Worm (Caenorhabditis elegans) whole organism, young adult: ENCODE data around the gene srd-34.

Experiments
- B0261.1 ChIP-seq: sonication (generic microtip); optimal IDR thresholded peaks from 2 replicates; lab custom pipeline; 2016; ENCODE audit warnings: mild to moderate bottlenecking, missing genetic modification characterization, moderate library complexity, missing compliant biosample characterization
- F33H1.4 ChIP-seq: fragments of 200-800 bp; sonication (Bioruptor generic); IDR thresholded peaks from 2 replicates; pipeline ENCODE4 v1.3.6; 2022; ENCODE audit warnings: missing genetic modification reagents, missing genetic modification characterization, missing compliant biosample characterization
- F57A8.1 ChIP-seq: fragments of 200-800 bp; sonication (Bioruptor generic); optimal IDR thresholded peaks from 2 replicates; lab custom pipeline; 2018; ENCODE audit warnings: mild to moderate bottlenecking, missing genetic modification characterization, moderate library complexity, missing compliant biosample characterization
- F57C9.4 ChIP-seq: sonication (generic microtip); optimal IDR thresholded peaks from 2 replicates; lab custom pipeline; 2017; ENCODE audit warnings: mild to moderate bottlenecking, missing genetic modification characterization, missing compliant biosample characterization
- Y56A3A.18 ChIP-seq: fragments of 200-800 bp; sonication (Bioruptor generic); IDR thresholded peaks from 2 replicates; pipeline ENCODE4 v1.3.6; 2022; ENCODE audit warnings: missing genetic modification reagents, missing genetic modification characterization, missing compliant biosample characterization
- akir-1 ChIP-seq: fragments of 200-800 bp; sonication (Bioruptor generic); optimal IDR thresholded peaks from 2 replicates; lab custom pipeline; 2018; ENCODE audit warnings: mild to moderate bottlenecking, missing genetic modification characterization, moderate library complexity, missing compliant biosample characterization
- atf-7 ChIP-seq: sonication (generic microtip); optimal IDR thresholded peaks from 2 replicates; lab custom pipeline; 2017; ENCODE audit warnings: mild to moderate bottlenecking, missing genetic modification characterization, missing compliant biosample characterization
- cebp-2 ChIP-seq: fragments of 200-800 bp; sonication (Bioruptor generic); IDR thresholded peaks from 2 replicates; pipeline ENCODE4 v1.3.6; 2022; ENCODE audit warnings: missing genetic modification characterization, missing compliant biosample characterization
- ceh-27 ChIP-seq: fragments of 200-800 bp; sonication (Bioruptor generic); optimal IDR thresholded peaks from 2 replicates; lab custom pipeline; 2018; ENCODE audit warnings: mild to moderate bottlenecking, missing genetic modification characterization, moderate library complexity, missing compliant biosample characterization
- ceh-58 ChIP-seq: fragments of 200-800 bp; sonication (Bioruptor generic); IDR thresholded peaks from 2 replicates; pipeline ENCODE4 v1.3.6; 2022; ENCODE audit warnings: missing genetic modification characterization, missing compliant biosample characterization
- ceh-79 ChIP-seq: sonication (generic microtip); optimal IDR thresholded peaks from 2 replicates; lab custom pipeline; 2017; ENCODE audit warnings: mild to moderate bottlenecking, missing genetic modification characterization, missing compliant biosample characterization
- chd-7 ChIP-seq: sonication (generic microtip); optimal IDR thresholded peaks from 2 replicates; lab custom pipeline; 2016; ENCODE audit warnings: mild to moderate bottlenecking, missing genetic modification characterization, moderate library complexity, missing compliant biosample characterization
- dpff-1 ChIP-seq: sonication (generic microtip); optimal IDR thresholded peaks from 2 replicates; lab custom pipeline; 2017; ENCODE audit warnings: mild to moderate bottlenecking, missing genetic modification characterization, missing compliant biosample characterization
- dpl-1 ChIP-seq: fragments of 150-350 bp; optimal IDR thresholded peaks from 2 replicates; lab custom pipeline; 2014; ENCODE audit warnings: missing biosample characterization, missing genetic modification reagents, missing genetic modification characterization
- efl-1 ChIP-seq: fragments of 150-350 bp; optimal IDR thresholded peaks from 2 replicates; lab custom pipeline; 2014; ENCODE audit warnings: missing biosample characterization, missing genetic modification reagents, missing genetic modification characterization
- ets-4 ChIP-seq: fragments of 200-800 bp; sonication (Bioruptor generic); optimal IDR thresholded peaks from 2 replicates; lab custom pipeline; 2018; ENCODE audit warnings: mild to moderate bottlenecking, missing genetic modification characterization, missing compliant biosample characterization
- hmg-1.2 ChIP-seq: fragments of 200-800 bp; sonication (Bioruptor generic); IDR thresholded peaks from 2 replicates; pipeline ENCODE4 v1.3.6; 2022; ENCODE audit warnings: missing genetic modification reagents, missing genetic modification characterization, missing compliant biosample characterization
- hsf-1 ChIP-seq: fragments of 200-800 bp; sonication (Bioruptor generic); IDR thresholded peaks from 2 replicates; pipeline ENCODE4 v1.3.6; 2022; ENCODE audit warnings: missing genetic modification reagents, missing genetic modification characterization, missing compliant biosample characterization
- lin-40 ChIP-seq: sonication (generic microtip); optimal IDR thresholded peaks from 2 replicates; lab custom pipeline; 2016; ENCODE audit warnings: missing genetic modification characterization, mild to moderate bottlenecking, missing compliant biosample characterization, missing genotype, missing genetic modification reagents
- lin-54 ChIP-seq: fragments of 200-800 bp; sonication (Bioruptor generic); optimal IDR thresholded peaks from 2 replicates; lab custom pipeline; 2018; ENCODE audit warnings: mild to moderate bottlenecking, missing genetic modification characterization, missing compliant biosample characterization
- lir-1 ChIP-seq: fragments of 200-800 bp; sonication (Bioruptor generic); conservative IDR thresholded peaks from 2 replicates; pipeline ENCODE4 v1.3.6; 2022; ENCODE audit warnings: missing genetic modification reagents, missing genetic modification characterization, missing compliant biosample characterization
- madf-10 ChIP-seq: sonication (generic microtip); optimal IDR thresholded peaks from 2 replicates; lab custom pipeline; 2016; ENCODE audit warnings: mild to moderate bottlenecking, missing genetic modification characterization, missing compliant biosample characterization
- nhr-120 ChIP-seq: fragments of 200-800 bp; sonication (Bioruptor generic); IDR thresholded peaks from 2 replicates; pipeline ENCODE4 v1.3.6; 2022; ENCODE audit warnings: missing genetic modification characterization, missing compliant biosample characterization
- nhr-179 ChIP-seq: sonication (generic microtip); optimal IDR thresholded peaks from 2 replicates; lab custom pipeline; 2016; ENCODE audit warnings: mild to moderate bottlenecking, missing genetic modification characterization, missing compliant biosample characterization
- nhr-80 ChIP-seq: sonication (generic microtip); optimal IDR thresholded peaks from 2 replicates; lab custom pipeline; 2016; ENCODE audit warnings: missing genetic modification characterization, missing compliant biosample characterization
- nhr-90 ChIP-seq: sonication (generic microtip); optimal IDR thresholded peaks from 2 replicates; lab custom pipeline; 2016; ENCODE audit warnings: missing genotype, mild to moderate bottlenecking, missing genetic modification characterization, missing compliant biosample characterization
- repo-1 ChIP-seq: sonication (generic microtip); optimal IDR thresholded peaks from 2 replicates; lab custom pipeline; 2017; ENCODE audit warnings: mild to moderate bottlenecking, missing genetic modification characterization, missing compliant biosample characterization
- sea-2 ChIP-seq: fragments of 200-800 bp; sonication (Bioruptor generic); IDR thresholded peaks from 2 replicates; pipeline ENCODE4 v1.3.6; 2022; ENCODE audit warnings: missing genetic modification characterization, missing compliant biosample characterization
- snpc-1.3 ChIP-seq: sonication (generic microtip); optimal IDR thresholded peaks from 2 replicates; lab custom pipeline; 2017; ENCODE audit warnings: missing genetic modification characterization, mild to moderate bottlenecking, missing compliant biosample characterization, antibody characterized with exemption, moderate library complexity, missing genotype, missing genetic modification reagents; ENCODE audit not compliant: insufficient read depth
- unc-130 ChIP-seq: sonication (generic microtip); optimal IDR thresholded peaks from 2 replicates; lab custom pipeline; 2016; ENCODE audit warnings: missing genetic modification reagents, missing genetic modification characterization, missing compliant biosample characterization
- ztf-18 ChIP-seq: sonication (generic microtip); optimal IDR thresholded peaks from 2 replicates; lab custom pipeline; 2016; ENCODE audit warnings: missing genotype, mild to moderate bottlenecking, missing genetic modification characterization, missing compliant biosample characterization
- ztf-25 ChIP-seq: fragments of 200-800 bp; sonication (Bioruptor generic); IDR thresholded peaks from 2 replicates; pipeline ENCODE4 v1.3.6; 2022; ENCODE audit warnings: missing genetic modification reagents, missing genetic modification characterization, missing compliant biosample characterization
- ztf-26 ChIP-seq: sonication (generic microtip); optimal IDR thresholded peaks from 2 replicates; lab custom pipeline; 2017; ENCODE audit warnings: missing genetic modification characterization, missing compliant biosample characterization
- ztf-6 ChIP-seq: fragments of 200-800 bp; sonication (Bioruptor generic); IDR thresholded peaks from 2 replicates; pipeline ENCODE4 v1.3.6; 2022; ENCODE audit warnings: missing genetic modification reagents, missing genetic modification characterization, missing compliant biosample characterization

Gene srd-34

ce11 chrV:10572614-10573013 is 23.7 kb upstream of the srd-34 start, which contains the start of gene del-6:
Gene del-6, plus strand, starts transcription at chrV:10572914.
- TF ChIP-seq ztf-6 = no peak
- TF ChIP-seq nhr-90 (tag; lab: Kevin White, UChicago) = no peak
- no peak for TF ChIP-seq F33H1.4 (GFP tag; lab: Robert Waterston, UW)
- no peak for TF ChIP-seq ceh-79 (tag; lab: Kevin White, UChicago)
- no peak for TF ChIP-seq cebp-2 (GFP tag; lab: Robert Waterston, UW)
- no peak for TF ChIP-seq efl-1 (GFP tag; lab: Kevin White, UChicago)
- TF ChIP-seq nhr-120 (GFP tag; lab: Robert Waterston, UW) = no peak
- TF ChIP-seq dpff-1 (tag; lab: Kevin White, UChicago) = no peak
- TF ChIP-seq F57A8.1 (GFP tag; lab: Kevin White, UChicago) = no peak
- no peak for TF ChIP-seq ztf-26 (tag; lab: Kevin White, UChicago)
- TF ChIP-seq ceh-27 (GFP tag; lab: Kevin White, UChicago) = no peak
- TF ChIP-seq B0261.1 = no peak
- TF ChIP-seq sea-2 (GFP tag; lab: Robert Waterston, UW) = no peak
- TF ChIP-seq dpl-1 (GFP tag; lab: Kevin White, UChicago) = no peak
- TF ChIP-seq ceh-58 (GFP tag; lab: Robert Waterston, UW) = no peak

ce11 chrV:10571523-10571922 is 22.6 kb upstream of the srd-34 start:
- TF ChIP-seq dpl-1 (GFP tag; lab: Kevin White, UChicago) (no peak), F57C9.4 (tag; lab: Kevin White, UChicago) (no peak), nhr-179 (tag; lab: Kevin White, UChicago) (no peak)

DNA sequence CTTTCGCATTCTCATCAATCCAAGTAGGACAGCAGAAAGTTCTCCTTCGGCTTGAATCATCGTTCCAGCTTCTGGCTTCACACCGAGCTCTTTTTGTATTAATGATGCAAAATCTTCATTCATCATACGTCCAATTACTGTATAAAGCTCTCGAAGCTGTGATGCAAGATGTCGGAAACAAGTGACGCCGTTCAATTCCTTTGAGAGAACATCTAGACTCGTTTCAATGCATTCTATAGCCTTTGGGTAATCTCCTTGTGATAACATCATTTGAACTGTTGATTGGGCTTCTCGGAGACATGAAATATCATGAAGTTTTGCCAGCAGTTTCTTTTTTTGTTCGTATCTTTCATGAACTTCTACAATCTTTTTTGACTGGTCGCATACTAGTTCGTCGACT is 19.6 kb upstream of the srd-34 start:
- TF ChIP-seq lir-1 = no peak
- no peak for TF ChIP-seq repo-1
- TF ChIP-seq ets-4 (GFP tag; lab: Kevin White, UChicago) = no peak
- TF ChIP-seq Y56A3A.18 (GFP tag; lab: Robert Waterston, UW) = no peak
- no peak for TF ChIP-seq lin-40 (tag; lab: Kevin White, UChicago)
- no peak for TF ChIP-seq ceh-27 (GFP tag; lab: Kevin White, UChicago)
- no peak for TF ChIP-seq unc-130 (GFP tag; lab: Kevin White, UChicago)
- TF ChIP-seq hmg-1.2 (GFP tag; lab: Robert Waterston, UW) = no peak
- TF ChIP-seq nhr-80 (tag; lab: Kevin White, UChicago) = no peak
- TF ChIP-seq ztf-18 (tag; lab: Kevin White, UChicago) = no peak
- no peak for TF ChIP-seq chd-7 (tag; lab: Kevin White, UChicago)
- TF ChIP-seq snpc-1.3 (tag; lab: Kevin White, UChicago) = no peak
- no peak for TF ChIP-seq madf-10 (tag; lab: Kevin White, UChicago)
- no peak for TF ChIP-seq atf-7
- TF ChIP-seq hsf-1 = no peak
- TF ChIP-seq lin-54 (GFP tag; lab: Kevin White, UChicago) = no peak
- no peak for TF ChIP-seq ztf-25 (GFP tag; lab: Robert Waterston, UW)
- no peak for TF ChIP-seq dpff-1 (tag; lab: Kevin White, UChicago)

ce11 chrV:10564830-10565365 is 16.0 kb upstream of the srd-34 start, which contains the start of gene cat-4:
Gene cat-4, plus strand, starts transcription at chrV:10564880.
- TF ChIP-seq nhr-80 (tag; lab: Kevin White, UChicago) = peak; percentile 31
- no peak for TF ChIP-seq dpff-1 (tag; lab: Kevin White, UChicago)
- no peak for TF ChIP-seq akir-1 (GFP tag; lab: Kevin White, UChicago)
